Fruit fly (Drosophila melanogaster) whole organism, embryonic: Measurements from ENCODE around the gene CG5758.

Experiments used
- Atf-2 ChIP-seq: fragments of 200-800 bp; sonication (Bioruptor generic); optimal IDR thresholded peaks from 2 replicates; lab custom pipeline; 2016; ENCODE audit warnings: missing biosample characterization, missing genetic modification characterization
- C15 ChIP-seq: fragments of 200-800 bp; sonication (Bioruptor generic); IDR thresholded peaks from 3 replicates; pipeline ENCODE4 v1.3.6; 2022; ENCODE audit warnings: missing biosample characterization, missing genetic modification characterization
- CG10147 ChIP-seq: fragments of 200-800 bp; sonication (Bioruptor generic); optimal IDR thresholded peaks from 2 replicates; lab custom pipeline; 2019; ENCODE audit warnings: missing biosample characterization, mild to moderate bottlenecking, missing genetic modification characterization, moderate library complexity
- CG12104 ChIP-seq: fragments of 200-800 bp; sonication (Bioruptor generic); optimal IDR thresholded peaks from 3 replicates; lab custom pipeline; 2016; ENCODE audit warnings: missing biosample characterization, missing genetic modification characterization
- CG14710 ChIP-seq: fragments of 200-800 bp; sonication (Bioruptor generic); optimal IDR thresholded peaks from 3 replicates; lab custom pipeline; 2019; ENCODE audit warnings: missing biosample characterization, mild to moderate bottlenecking, missing genetic modification characterization, moderate library complexity
- CG14860 ChIP-seq: fragments of 200-800 bp; sonication (Bioruptor generic); IDR thresholded peaks from 3 replicates; pipeline ENCODE4 v1.3.6; 2022; ENCODE audit warnings: missing biosample characterization, missing genetic modification characterization; ENCODE audit not compliant: partially characterized antibody
- CG15269 ChIP-seq: fragments of 200-800 bp; sonication (Bioruptor generic); optimal IDR thresholded peaks from 2 replicates; lab custom pipeline; 2018; ENCODE audit warnings: missing biosample characterization, mild to moderate bottlenecking, missing genetic modification characterization, moderate library complexity
- CG15696 ChIP-seq: fragments of 200-800 bp; sonication (Bioruptor generic); optimal IDR thresholded peaks from 2 replicates; lab custom pipeline; 2019; ENCODE audit warnings: missing biosample characterization, mild to moderate bottlenecking, missing genetic modification characterization, moderate library complexity
- CG16815 ChIP-seq: fragments of 200-800 bp; sonication (Bioruptor generic); optimal IDR thresholded peaks from 3 replicates; lab custom pipeline; 2017; ENCODE audit warnings: missing biosample characterization, mild to moderate bottlenecking, missing genetic modification characterization
- CG17186 ChIP-seq: fragments of 200-800 bp; sonication (Bioruptor generic); optimal IDR thresholded peaks from 3 replicates; lab custom pipeline; 2017; ENCODE audit warnings: missing biosample characterization, missing genetic modification reagents, missing genetic modification characterization
- CG17829 ChIP-seq: fragments of 200-800 bp; optimal IDR thresholded peaks from 2 replicates; lab custom pipeline; 2019; ENCODE audit warnings: missing biosample characterization, mild to moderate bottlenecking, missing genetic modification characterization, moderate library complexity
- CG18262 ChIP-seq: fragments of 200-800 bp; optimal IDR thresholded peaks from 3 replicates; lab custom pipeline; 2019; ENCODE audit warnings: missing biosample characterization, mild to moderate bottlenecking, missing genetic modification characterization, moderate library complexity
- CG3163 ChIP-seq: fragments of 200-800 bp; sonication (Bioruptor generic); optimal IDR thresholded peaks from 3 replicates; lab custom pipeline; 2016; ENCODE audit warnings: missing biosample characterization, missing genetic modification characterization
- CG32772 ChIP-seq: fragments of 200-800 bp; sonication (Bioruptor generic); IDR thresholded peaks from 2 replicates; pipeline ENCODE4 v1.3.6; 2022; ENCODE audit warnings: missing biosample characterization, missing genetic modification characterization
- CG3281 ChIP-seq: fragments of 200-800 bp; sonication (Bioruptor generic); optimal IDR thresholded peaks from 3 replicates; lab custom pipeline; 2017; ENCODE audit warnings: missing biosample characterization, mild to moderate bottlenecking, missing genetic modification characterization
- CG4707 ChIP-seq: fragments of 200-800 bp; sonication (Bioruptor generic); optimal IDR thresholded peaks from 2 replicates; lab custom pipeline; 2018; ENCODE audit warnings: missing biosample characterization, mild to moderate bottlenecking, missing genetic modification characterization, moderate library complexity
- CG6689 ChIP-seq: fragments of 200-800 bp; sonication (Bioruptor generic); IDR thresholded peaks from 2 replicates; pipeline ENCODE4 v1.3.6; 2022; ENCODE audit warnings: missing biosample characterization, missing genetic modification characterization
- CG6813 ChIP-seq: fragments of 200-800 bp; sonication (Bioruptor generic); optimal IDR thresholded peaks from 2 replicates; lab custom pipeline; 2017; ENCODE audit warnings: missing biosample characterization, missing genetic modification characterization, mild to moderate bottlenecking, moderate library complexity, missing genetic modification reagents
- CG7745 ChIP-seq: fragments of 200-800 bp; sonication (Bioruptor generic); optimal IDR thresholded peaks from 2 replicates; lab custom pipeline; 2018; ENCODE audit warnings: missing biosample characterization, mild to moderate bottlenecking, missing genetic modification characterization, moderate library complexity
- CG8290 ChIP-seq, 3 experiments: fragments of 200-800 bp; sonication (Bioruptor generic); optimal IDR thresholded peaks; 2 replicates each; lab custom pipeline; 2016 to 2019; ENCODE audit warnings: missing biosample characterization in 3 of 3, missing genetic modification characterization in 3 of 3, mild to moderate bottlenecking in 2 of 3, moderate library complexity in 1 of 3
- CG9215 ChIP-seq: fragments of 200-800 bp; sonication (Bioruptor generic); IDR thresholded peaks from 2 replicates; pipeline ENCODE4 v1.3.6; 2022; ENCODE audit warnings: missing biosample characterization, missing genetic modification characterization
- Dip2 ChIP-seq: fragments of 200-800 bp; sonication (Bioruptor generic); IDR thresholded peaks from 2 replicates; pipeline ENCODE4 v1.3.6; 2022; ENCODE audit warnings: missing biosample characterization, missing genetic modification characterization
- Gsc ChIP-seq: fragments of 200-800 bp; sonication (Bioruptor generic); IDR thresholded peaks from 2 replicates; pipeline ENCODE4 v1.3.6; 2022; ENCODE audit warnings: missing biosample characterization, missing genetic modification characterization
- H2.0 ChIP-seq: fragments of 200-800 bp; sonication (Bioruptor generic); IDR thresholded peaks from 2 replicates; pipeline ENCODE4 v1.3.6; 2022; ENCODE audit warnings: missing biosample characterization, missing genetic modification characterization
- Hr3 ChIP-seq: fragments of 200-800 bp; sonication (Bioruptor generic); optimal IDR thresholded peaks from 3 replicates; lab custom pipeline; 2016; ENCODE audit warnings: missing biosample characterization, missing genetic modification characterization
- Lim3 ChIP-seq: fragments of 200-800 bp; sonication (Bioruptor generic); IDR thresholded peaks from 2 replicates; pipeline ENCODE4 v1.3.6; 2022; ENCODE audit warnings: missing biosample characterization, missing genetic modification characterization
- Med ChIP-seq: fragments of 200-800 bp; sonication (Bioruptor generic); peaks from one replicate; lab custom pipeline; 2016; ENCODE audit warnings: missing biosample characterization, missing genetic modification characterization, mild to moderate bottlenecking, inconsistent platforms, moderate library complexity
- Myb ChIP-seq: fragments of 200-800 bp; sonication (Bioruptor generic); optimal IDR thresholded peaks from 2 replicates; lab custom pipeline; 2016; ENCODE audit warnings: missing biosample characterization, missing genetic modification characterization
- Nf-YA ChIP-seq: fragments of 200-800 bp; sonication (Bioruptor generic); IDR thresholded peaks from 2 replicates; pipeline ENCODE4 v1.3.6; 2022; ENCODE audit warnings: missing biosample characterization, missing genetic modification characterization
- Spps ChIP-seq: fragments of 200-800 bp; sonication (Bioruptor generic); optimal IDR thresholded peaks from 2 replicates; lab custom pipeline; 2018; ENCODE audit warnings: missing biosample characterization, mild to moderate bottlenecking, missing genetic modification characterization
- Xrp1 ChIP-seq: fragments of 200-800 bp; sonication (Bioruptor generic); IDR thresholded peaks from 2 replicates; pipeline ENCODE4 v1.3.6; 2022; ENCODE audit warnings: missing biosample characterization, missing genetic modification characterization
- ara ChIP-seq: fragments of 200-800 bp; sonication (Bioruptor generic); IDR thresholded peaks from 2 replicates; pipeline ENCODE4 v1.3.6; 2022; ENCODE audit warnings: missing biosample characterization, missing genetic modification characterization
- bcd ChIP-seq: fragments of 200-800 bp; sonication (Bioruptor generic); optimal IDR thresholded peaks from 2 replicates; lab custom pipeline; 2017; ENCODE audit warnings: missing biosample characterization, mild to moderate bottlenecking, missing genetic modification characterization
- emc ChIP-seq: fragments of 200-800 bp; sonication (Bioruptor generic); optimal IDR thresholded peaks from 2 replicates; lab custom pipeline; 2016; ENCODE audit warnings: missing biosample characterization, missing genetic modification characterization
- exex ChIP-seq: fragments of 200-800 bp; sonication (Bioruptor generic); optimal IDR thresholded peaks from 4 replicates; lab custom pipeline; 2018; ENCODE audit warnings: missing biosample characterization, mild to moderate bottlenecking, missing genetic modification characterization, moderate library complexity
- fd96Cb ChIP-seq: fragments of 200-800 bp; sonication (Bioruptor generic); optimal IDR thresholded peaks from 2 replicates; lab custom pipeline; 2018; ENCODE audit warnings: missing biosample characterization, mild to moderate bottlenecking, missing genetic modification characterization, moderate library complexity
- gcm2 ChIP-seq: fragments of 200-800 bp; sonication (Bioruptor generic); optimal IDR thresholded peaks from 2 replicates; lab custom pipeline; 2016; ENCODE audit warnings: missing biosample characterization, missing genetic modification characterization
- h ChIP-seq: fragments of >200 bp; optimal IDR thresholded peaks from 2 replicates; lab custom pipeline; 2017
- kay ChIP-seq: fragments of 200-800 bp; sonication (Bioruptor generic); optimal IDR thresholded peaks from 2 replicates; lab custom pipeline; 2016; ENCODE audit warnings: missing biosample characterization, missing genetic modification characterization
- mirr ChIP-seq: fragments of 200-800 bp; sonication (Bioruptor generic); optimal IDR thresholded peaks from 3 replicates; lab custom pipeline; 2018; ENCODE audit warnings: missing biosample characterization, mild to moderate bottlenecking, missing genetic modification characterization
- phol ChIP-seq: fragments of 200-800 bp; sonication (Bioruptor generic); optimal IDR thresholded peaks from 3 replicates; lab custom pipeline; 2018; ENCODE audit warnings: missing biosample characterization, mild to moderate bottlenecking, missing genetic modification characterization, moderate library complexity
- pros ChIP-seq: fragments of 200-800 bp; sonication (Bioruptor generic); optimal IDR thresholded peaks from 3 replicates; lab custom pipeline; 2019; ENCODE audit warnings: missing biosample characterization, mild to moderate bottlenecking, missing genetic modification characterization, moderate library complexity
- psq ChIP-seq: fragments of 200-800 bp; sonication (Bioruptor generic); optimal IDR thresholded peaks from 2 replicates; lab custom pipeline; 2017; ENCODE audit warnings: missing biosample characterization, missing genetic modification characterization
- slbo ChIP-seq: fragments of 200-800 bp; sonication (Bioruptor generic); IDR thresholded peaks from 2 replicates; pipeline ENCODE4 v1.3.6; 2022; ENCODE audit warnings: missing biosample characterization, missing genetic modification characterization
- sob ChIP-seq: fragments of 200-800 bp; sonication (Bioruptor generic); IDR thresholded peaks from 2 replicates; pipeline ENCODE4 v1.3.6; 2022; ENCODE audit warnings: missing biosample characterization, missing genetic modification characterization
- stwl ChIP-seq: fragments of 200-800 bp; sonication (Bioruptor generic); optimal IDR thresholded peaks from 3 replicates; lab custom pipeline; 2018; ENCODE audit warnings: missing biosample characterization, mild to moderate bottlenecking, missing genetic modification characterization, moderate library complexity
- tap ChIP-seq: fragments of 200-800 bp; optimal IDR thresholded peaks from 3 replicates; lab custom pipeline; 2019; ENCODE audit warnings: missing biosample characterization, mild to moderate bottlenecking, missing genetic modification characterization, moderate library complexity
- usp ChIP-seq: fragments of >200 bp; optimal IDR thresholded peaks from 2 replicates; lab custom pipeline; 2017; ENCODE audit warnings: missing biosample characterization, missing genetic modification characterization

CG5758 gene

dm6 chr2L:18136427-18136857 lies 16.6 kb downstream of the CG5758 start (continued):
- peak; percentile 75 for TF ChIP-seq CG3281 (GFP tag; lab: Kevin White, UChicago)
- TF ChIP-seq CG8290 (GFP tag; optimal IDR thresholded peaks at IDR 0.05; lab: Kevin White, UChicago), result no peak
- TF ChIP-seq CG8290 (tag; optimal IDR thresholded peaks at IDR 0.05; lab: Kevin White, UChicago), result peak in 1 of 2 experiments; percentile 70
- peak; percentile 45 for TF ChIP-seq CG6813 (GFP tag; lab: Kevin White, UChicago)

dm6 chr2L:18137591-18138247 lies 17.9 kb downstream of the CG5758 start, which contains the start of gene kel:
TSS of gene kel (minus strand) at chr2L:18138083.
- TF ChIP-seq H2.0 (GFP tag; lab: Robert Waterston, UW), result no peak
- peak; percentile 15 for TF ChIP-seq CG4707 (GFP tag; lab: Kevin White, UChicago)
- peak; percentile 4 for TF ChIP-seq emc (GFP tag; lab: Kevin White, UChicago)
- TF ChIP-seq CG17829 (tag; lab: Kevin White, UChicago), result peak; percentile 61
- TF ChIP-seq CG9215 (GFP tag; lab: Robert Waterston, UW), result no peak
- TF ChIP-seq psq (GFP tag; lab: Kevin White, UChicago), result no peak
- no peak for TF ChIP-seq CG16815 (GFP tag; lab: Kevin White, UChicago)
- no peak for TF ChIP-seq h (lab: Kevin White, UChicago)
- TF ChIP-seq CG12104 (GFP tag; lab: Kevin White, UChicago), result no peak
- peak; percentile 59 for TF ChIP-seq sob (GFP tag; lab: Robert Waterston, UW)
- TF ChIP-seq Lim3 (GFP tag; lab: Robert Waterston, UW), result no peak
- no peak for TF ChIP-seq usp
- peak; percentile 70 for TF ChIP-seq CG14710
- TF ChIP-seq Hr3 (GFP tag; lab: Kevin White, UChicago), result peak; percentile 9
- no peak for TF ChIP-seq Atf-2
- peak; percentile 21 for TF ChIP-seq Myb (GFP tag; lab: Kevin White, UChicago)
- TF ChIP-seq Gsc, result no peak
- peak; percentile 34 for TF ChIP-seq CG18262
- no peak for TF ChIP-seq exex (tag; lab: Kevin White, UChicago)
- TF ChIP-seq kay (GFP tag; lab: Kevin White, UChicago), result no peak
- TF ChIP-seq CG15269 (tag; lab: Kevin White, UChicago), result peak; percentile 53
- no peak for TF ChIP-seq Nf-YA (GFP tag; lab: Robert Waterston, UW)
- peak; percentile 99 for TF ChIP-seq stwl (tag; lab: Kevin White, UChicago)
- peak; percentile 42 for TF ChIP-seq bcd
- no peak for TF ChIP-seq Spps (tag; lab: Kevin White, UChicago)
- TF ChIP-seq fd96Cb (tag; lab: Kevin White, UChicago), result no peak
- peak; percentile 71 for TF ChIP-seq mirr (GFP tag; lab: Kevin White, UChicago)
- TF ChIP-seq CG17186 (GFP tag; lab: Kevin White, UChicago), result peak; percentile 22
- peak; percentile 50 for TF ChIP-seq phol (tag; lab: Kevin White, UChicago)
- no peak for TF ChIP-seq tap (tag; lab: Kevin White, UChicago)
- TF ChIP-seq Xrp1, result 0 out of 2 replicates have a peak, but pooled peaks have one; percentile 9
- peak; percentile 23 for TF ChIP-seq CG3163
- TF ChIP-seq CG6689, result no peak
- no peak for TF ChIP-seq gcm2
- peak; percentile 50; the same call in 2 of the 3 replicates for TF ChIP-seq CG14860 (GFP tag; lab: Robert Waterston, UW)
- TF ChIP-seq CG32772 (GFP tag; lab: Robert Waterston, UW), result no peak
- TF ChIP-seq Dip2 (GFP tag; lab: Robert Waterston, UW), result no peak
- TF ChIP-seq pros (GFP tag; lab: Kevin White, UChicago), result no peak
- peak; percentile 93 for TF ChIP-seq Med (GFP tag; lab: Kevin White, UChicago)
- TF ChIP-seq CG10147, result peak; percentile 8
- no peak for TF ChIP-seq C15 (GFP tag; lab: Robert Waterston, UW)
- TF ChIP-seq CG7745, result no peak
- no peak for TF ChIP-seq CG15696 (tag; lab: Kevin White, UChicago)
- peak; percentile 68 for TF ChIP-seq slbo
- TF ChIP-seq ara, result 0 out of 2 replicates have a peak, but pooled peaks have one; percentile 12
